Worm (Caenorhabditis elegans): ENCODE data around the gene txt-5.

DNA sequence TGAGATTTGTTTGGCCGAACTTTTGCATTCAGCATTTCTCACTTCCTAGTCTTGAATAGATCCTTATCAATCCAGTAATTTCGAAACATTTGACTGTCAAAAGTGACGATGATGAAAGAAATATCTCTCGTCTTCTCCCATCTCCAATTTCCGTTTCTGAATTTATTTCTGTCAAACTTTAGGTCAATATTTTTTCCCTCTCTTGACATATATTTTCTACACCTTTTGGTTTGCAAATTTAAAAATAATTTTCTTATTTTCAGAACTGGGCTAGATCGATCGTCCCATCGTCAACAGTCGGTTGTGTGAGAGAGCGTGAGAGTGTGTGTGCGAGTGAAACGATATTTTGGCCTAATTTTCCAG lies 32.2 kb downstream of the txt-5 start, which contains the start of gene xpo-1:
- TF ChIP-seq T22C8.4 (GFP tag; IDR thresholded peaks at IDR 0.05) (no peak), ref-1 (GFP tag; conservative IDR thresholded peaks at IDR 0.05) (no peak), flt-1 (GFP tag; IDR thresholded peaks at IDR 0.05) (0 out of 2 replicates have a peak, but pooled peaks have one; percentile 23), tab-1 (GFP tag; IDR thresholded peaks at IDR 0.05) (no peak)
